Fruit fly (Drosophila melanogaster): ENCODE data around the gene CG15199.

DNA sequence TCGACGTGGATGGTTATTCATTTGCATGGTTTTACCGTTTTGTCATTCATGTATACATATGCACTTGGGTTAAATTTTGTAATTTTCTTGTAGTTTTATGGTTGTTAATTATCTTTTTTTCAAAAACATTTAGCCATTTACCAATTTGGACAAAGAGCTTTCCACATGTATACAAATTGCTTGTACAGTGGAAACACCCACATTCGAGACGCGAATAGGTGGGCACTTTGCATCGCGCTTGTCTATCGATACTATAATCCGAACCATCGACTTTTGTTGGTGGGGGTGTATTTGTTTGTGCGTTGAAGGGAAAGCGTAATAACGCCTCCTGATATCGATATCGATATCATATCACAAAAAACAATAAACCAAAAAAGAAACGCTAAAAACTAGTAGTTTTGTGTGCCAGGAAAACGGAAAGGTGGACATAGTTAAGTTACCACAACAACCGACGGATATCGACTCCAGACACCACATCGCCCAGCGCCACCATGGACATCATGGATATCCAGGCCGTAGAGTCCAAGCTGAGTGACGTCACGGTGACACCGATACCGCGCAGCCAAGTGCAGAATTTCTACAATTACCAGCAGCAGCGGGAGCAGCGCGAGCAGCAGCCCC, 4.0 kb downstream of the CG15199 start, which contains the start of gene CDK2AP1:
- TF ChIP-seq CTCF (optimal IDR thresholded peaks at IDR 0.05) (peak in 1 of 2 experiments; percentile 28), CG8478 (optimal IDR thresholded peaks at IDR 0.05) (no peak)
